Worm (Caenorhabditis elegans): ENCODE data around the gene Y39B6A.10.

Gene Y39B6A.10

ce11 chrV:19107065-19107464, 26.3 kb downstream of the Y39B6A.10 start:
- TF ChIP-seq nfya-1 (tag; optimal IDR thresholded peaks at IDR 0.05; ENCODE audit: insufficient read depth): no peak
- TF ChIP-seq fkh-10 (GFP tag; optimal IDR thresholded peaks at IDR 0.05): no peak
- no peak for TF ChIP-seq elt-1 (tag; optimal IDR thresholded peaks at IDR 0.05)
- TF ChIP-seq pha-4 (tag; optimal IDR thresholded peaks at IDR 0.05): no peak
- TF ChIP-seq ceh-28 (tag; optimal IDR thresholded peaks at IDR 0.05): peak; percentile 86

DNA sequence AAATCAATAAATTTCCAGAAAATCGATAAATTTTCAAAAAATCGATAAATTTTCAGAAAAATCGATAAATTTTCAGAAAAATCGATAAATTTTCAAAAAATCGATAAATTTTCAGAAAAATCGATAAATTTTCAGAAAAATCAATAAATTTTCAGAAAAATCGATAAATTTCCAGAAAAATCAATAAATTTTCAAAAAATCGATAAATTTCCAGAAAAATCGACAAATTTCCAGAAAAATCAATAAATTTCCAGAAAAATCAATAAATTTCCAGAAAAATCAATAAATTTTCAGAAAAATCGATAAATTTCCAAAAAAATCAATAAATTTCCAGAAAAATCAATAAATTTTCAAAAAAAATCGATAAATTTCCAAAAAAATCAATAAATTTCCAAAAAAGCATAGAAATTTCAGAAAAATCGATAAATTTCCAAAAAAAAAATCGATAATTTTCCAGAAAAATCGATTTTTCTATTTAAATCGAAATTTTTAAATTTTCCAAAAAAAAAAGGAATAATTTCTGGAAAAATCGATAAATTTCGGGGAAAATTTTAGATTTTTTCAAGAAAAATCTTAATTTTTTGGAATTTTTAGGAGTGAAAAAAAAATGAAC, 31.7 kb downstream of the Y39B6A.10 start, which contains the start of gene zhp-4:
TSS of gene zhp-4 (minus strand) at position 198 of the 613 bp plus-strand sequence.
- peak; percentile 98 for TF ChIP-seq ceh-28 (tag; optimal IDR thresholded peaks at IDR 0.05)

DNA sequence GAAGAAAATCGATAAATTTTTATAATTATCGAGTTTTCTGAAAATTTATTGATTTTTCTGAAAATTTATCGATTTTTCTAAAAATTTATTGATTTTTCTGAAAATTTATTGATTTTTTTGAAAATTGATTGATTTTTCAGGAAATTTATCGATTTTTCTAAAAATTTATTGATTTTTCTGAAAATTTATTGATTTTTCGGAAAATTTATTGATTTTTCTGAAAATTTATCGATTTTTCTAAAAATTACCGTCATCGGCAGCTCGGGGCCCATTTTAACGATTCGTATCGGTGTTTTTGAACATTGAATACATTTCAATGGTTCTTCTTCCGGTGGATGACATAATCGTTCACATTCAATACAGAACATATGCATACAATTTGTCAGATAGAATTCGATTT, 32.7 kb downstream of the Y39B6A.10 start:
- peak; percentile 69 for TF ChIP-seq ceh-28 (tag; optimal IDR thresholded peaks at IDR 0.05)

ce11 chrV:19100139-19100538, 33.3 kb downstream of the Y39B6A.10 start:
- peak; percentile 78 for TF ChIP-seq ceh-28 (tag; optimal IDR thresholded peaks at IDR 0.05)

ce11 chrV:19099504-19099903, 33.9 kb downstream of the Y39B6A.10 start:
- TF ChIP-seq ceh-28 (tag; optimal IDR thresholded peaks at IDR 0.05) (peak; percentile 95), nhr-43 (tag; optimal IDR thresholded peaks at IDR 0.05; ENCODE audit: poor library complexity, severe bottlenecking) (no peak)

ce11 chrV:19090885-19091284, 42.5 kb downstream of the Y39B6A.10 start:
- TF ChIP-seq elt-3 (tag; optimal IDR thresholded peaks at IDR 0.05): no peak
- TF ChIP-seq nhr-237 (tag; optimal IDR thresholded peaks at IDR 0.05): no peak
- TF ChIP-seq nhr-12 (tag; optimal IDR thresholded peaks at IDR 0.05): no peak
- TF ChIP-seq mdl-1 (tag; optimal IDR thresholded peaks at IDR 0.05): no peak
- TF ChIP-seq pqm-1 (tag; optimal IDR thresholded peaks at IDR 0.05): no peak
- no peak for TF ChIP-seq ztf-4 (tag; optimal IDR thresholded peaks at IDR 0.05)
- no peak for TF ChIP-seq nhr-23 (tag; optimal IDR thresholded peaks at IDR 0.05)
- TF ChIP-seq ama-1 (optimal IDR thresholded peaks at IDR 0.05): no peak
- TF ChIP-seq fkh-2 (tag; optimal IDR thresholded peaks at IDR 0.05): no peak
- TF ChIP-seq ZK546.5 (tag; optimal IDR thresholded peaks at IDR 0.05): no peak
- no peak for TF ChIP-seq nhr-77 (tag; optimal IDR thresholded peaks at IDR 0.05)
- TF ChIP-seq nhr-43 (tag; optimal IDR thresholded peaks at IDR 0.05; ENCODE audit: poor library complexity, severe bottlenecking): no peak
- no peak for TF ChIP-seq ceh-16 (tag; optimal IDR thresholded peaks at IDR 0.05)
- no peak for TF ChIP-seq ztf-11 (tag; optimal IDR thresholded peaks at IDR 0.05)
- TF ChIP-seq ceh-82 (tag; optimal IDR thresholded peaks at IDR 0.05): no peak
- TF ChIP-seq elt-1 (tag; optimal IDR thresholded peaks at IDR 0.05): no peak

DNA sequence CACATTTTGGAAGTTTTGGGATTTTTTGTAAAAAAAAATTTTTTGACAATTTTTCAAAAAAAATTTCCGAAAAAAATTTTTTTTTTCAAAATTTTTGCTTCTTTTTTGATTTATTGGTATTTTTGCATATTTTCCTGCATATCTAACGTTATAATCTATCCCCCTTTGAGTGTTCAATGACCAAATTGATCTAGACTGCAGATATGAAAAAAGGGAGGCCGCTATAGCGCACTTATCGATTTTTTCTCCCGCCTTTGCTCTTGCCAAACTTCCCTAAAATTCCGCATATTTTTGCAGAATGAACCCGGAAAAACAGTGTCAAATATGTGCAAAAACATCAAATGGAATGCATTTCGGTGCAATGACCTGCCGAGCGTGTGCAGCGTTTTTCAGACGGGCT, 46.0 kb downstream of the Y39B6A.10 start, which contains the start of gene nhr-145:
TSS of gene nhr-145 (plus strand) at position 298 of the 400 bp plus-strand sequence.
- TF ChIP-seq elt-1 (tag; optimal IDR thresholded peaks at IDR 0.05) (peak; percentile 49), ceh-28 (tag; optimal IDR thresholded peaks at IDR 0.05) (peak; percentile 3), mml-1 (tag; optimal IDR thresholded peaks at IDR 0.05) (no peak), lsy-12 (tag; optimal IDR thresholded peaks at IDR 0.05) (no peak)

ce11 chrV:19083789-19084188, 49.6 kb downstream of the Y39B6A.10 start:
- TF ChIP-seq nhr-237 (tag; optimal IDR thresholded peaks at IDR 0.05): no peak
- no peak for TF ChIP-seq fkh-2 (tag; optimal IDR thresholded peaks at IDR 0.05)
- TF ChIP-seq pha-4 (tag; optimal IDR thresholded peaks at IDR 0.05): no peak
- TF ChIP-seq pqm-1 (tag; optimal IDR thresholded peaks at IDR 0.05): peak; percentile 7
- no peak for TF ChIP-seq egl-27 (tag; optimal IDR thresholded peaks at IDR 0.05)
- no peak for TF ChIP-seq nhr-12 (tag; optimal IDR thresholded peaks at IDR 0.05)
- no peak for TF ChIP-seq aly-2 (tag; optimal IDR thresholded peaks at IDR 0.05)
- no peak for TF ChIP-seq sea-2 (GFP tag; optimal IDR thresholded peaks at IDR 0.05)
- no peak for TF ChIP-seq ceh-28 (tag; optimal IDR thresholded peaks at IDR 0.05)
- peak; percentile 39 for TF ChIP-seq elt-2 (tag; optimal IDR thresholded peaks at IDR 0.05)
- TF ChIP-seq nhr-11 (tag; optimal IDR thresholded peaks at IDR 0.05): no peak

Measured in whole organism, L3 larva.